Worm (Caenorhabditis elegans) whole organism, L3 larva: ENCODE results near the gene trk-1.

Source experiments
- R02D3.7 ChIP-seq: fragments of 150-350 bp; optimal IDR thresholded peaks from 2 replicates; lab custom pipeline; 2014; ENCODE audit warnings: missing biosample characterization, missing genetic modification characterization
- ZK546.5 ChIP-seq: sonication (generic microtip); optimal IDR thresholded peaks from 2 replicates; lab custom pipeline; 2017; ENCODE audit warnings: missing biosample characterization, missing genetic modification characterization
- aly-2 ChIP-seq: fragments of 150-350 bp; optimal IDR thresholded peaks from 2 replicates; lab custom pipeline; 2014; ENCODE audit warnings: missing biosample characterization, missing genetic modification characterization
- ama-1 ChIP-seq: fragments of 150-350 bp; optimal IDR thresholded peaks from 2 replicates; lab custom pipeline; 2018
- ceh-16 ChIP-seq: sonication (generic microtip); optimal IDR thresholded peaks from 2 replicates; lab custom pipeline; 2017; ENCODE audit warnings: missing biosample characterization, missing genetic modification characterization
- ceh-28 ChIP-seq: fragments of 150-350 bp; optimal IDR thresholded peaks from 2 replicates; lab custom pipeline; 2014; ENCODE audit warnings: missing biosample characterization, missing genetic modification reagents, missing genetic modification characterization
- ceh-9 ChIP-seq: sonication (generic microtip); optimal IDR thresholded peaks from 2 replicates; lab custom pipeline; 2018; ENCODE audit warnings: missing biosample characterization, missing genetic modification characterization
- daf-12 ChIP-seq: fragments of 150-350 bp; optimal IDR thresholded peaks from 2 replicates; lab custom pipeline; 2014; ENCODE audit warnings: missing biosample characterization, missing genetic modification reagents, missing genetic modification characterization
- egl-27 ChIP-seq: sonication (generic microtip); optimal IDR thresholded peaks from 4 replicates; lab custom pipeline; 2017; ENCODE audit warnings: missing biosample characterization, missing genetic modification reagents, missing genetic modification characterization
- elt-2 ChIP-seq: sonication (generic microtip); optimal IDR thresholded peaks from 2 replicates; lab custom pipeline; 2016; ENCODE audit warnings: missing genetic modification reagents, mild to moderate bottlenecking, missing genetic modification characterization, missing compliant biosample characterization
- elt-3 ChIP-seq, 3 experiments: fragments of 150-350 bp in 1 of 3; sonication (generic microtip) in 2 of 3; optimal IDR thresholded peaks; 2 replicates in 2 of 3; 4 replicates in 1 of 3; lab custom pipeline; 2014 to 2017; ENCODE audit warnings: missing biosample characterization in 3 of 3, missing genetic modification characterization in 3 of 3
- eor-1 ChIP-seq, 2 experiments: fragments of 150-350 bp; optimal IDR thresholded peaks; 2 replicates each; lab custom pipeline; 2014 to 2018; ENCODE audit warnings: missing biosample characterization in 2 of 2, missing genetic modification characterization in 2 of 2
- fos-1 ChIP-seq: fragments of 150-350 bp; optimal IDR thresholded peaks from 2 replicates; lab custom pipeline; 2014; ENCODE audit warnings: missing biosample characterization, missing genetic modification characterization
- hmg-11 ChIP-seq: sonication (generic microtip); optimal IDR thresholded peaks from 2 replicates; lab custom pipeline; 2016; ENCODE audit warnings: missing genetic modification characterization, missing compliant biosample characterization
- jun-1 ChIP-seq: fragments of 150-350 bp; optimal IDR thresholded peaks from 2 replicates; lab custom pipeline; 2014; ENCODE audit warnings: missing biosample characterization, missing genetic modification reagents, missing genetic modification characterization
- lin-15B ChIP-seq: fragments of 150-350 bp; optimal IDR thresholded peaks from 2 replicates; lab custom pipeline; 2014; ENCODE audit warnings: missing biosample characterization, missing genetic modification characterization
- lin-39 ChIP-seq: fragments of 150-350 bp; optimal IDR thresholded peaks from 2 replicates; lab custom pipeline; 2018; ENCODE audit warnings: missing biosample characterization, missing genetic modification reagents, missing genetic modification characterization
- lsy-12 ChIP-seq: sonication (generic microtip); optimal IDR thresholded peaks from 2 replicates; lab custom pipeline; 2016; ENCODE audit warnings: mild to moderate bottlenecking, missing genetic modification characterization, missing compliant biosample characterization
- mdl-1 ChIP-seq: fragments of 150-350 bp; optimal IDR thresholded peaks from 2 replicates; lab custom pipeline; 2014; ENCODE audit warnings: missing biosample characterization, missing genetic modification characterization
- mml-1 ChIP-seq: fragments of 150-350 bp; sonication (generic microtip); optimal IDR thresholded peaks from 3 replicates; lab custom pipeline; 2014; ENCODE audit warnings: missing biosample characterization, missing genetic modification characterization
- nfya-1 ChIP-seq: sonication (generic microtip); optimal IDR thresholded peaks from 2 replicates; lab custom pipeline; 2017; ENCODE audit warnings: missing genetic modification characterization, mild to moderate bottlenecking, missing compliant biosample characterization, antibody characterized with exemption, moderate library complexity; ENCODE audit not compliant: insufficient read depth
- nhr-12 ChIP-seq: fragments of 150-350 bp; optimal IDR thresholded peaks from 2 replicates; lab custom pipeline; 2014; ENCODE audit warnings: missing biosample characterization, missing genetic modification characterization
- nhr-25 ChIP-seq: sonication (generic microtip); optimal IDR thresholded peaks from 2 replicates; lab custom pipeline; 2017; ENCODE audit warnings: missing biosample characterization, missing genetic modification characterization
- nhr-67 ChIP-seq: fragments of 150-350 bp; optimal IDR thresholded peaks from 2 replicates; lab custom pipeline; 2014; ENCODE audit warnings: missing biosample characterization, missing genetic modification characterization
- nhr-76 ChIP-seq: fragments of 150-350 bp; sonication (generic microtip); optimal IDR thresholded peaks from 5 replicates; lab custom pipeline; 2014; ENCODE audit warnings: missing biosample characterization, missing genetic modification characterization
- pha-4 ChIP-seq: fragments of 150-350 bp; optimal IDR thresholded peaks from 2 replicates; lab custom pipeline; 2014; ENCODE audit warnings: missing biosample characterization, missing genetic modification reagents, missing genetic modification characterization
- pqm-1 ChIP-seq: fragments of 150-350 bp; optimal IDR thresholded peaks from 2 replicates; lab custom pipeline; 2017; ENCODE audit warnings: missing biosample characterization, missing genetic modification characterization, inconsistent platforms
- skn-1 ChIP-seq: fragments of 150-350 bp; optimal IDR thresholded peaks from 2 replicates; lab custom pipeline; 2014; ENCODE audit warnings: missing biosample characterization, missing genetic modification characterization
- snpc-4 ChIP-seq: fragments of 150-350 bp; optimal IDR thresholded peaks from 2 replicates; lab custom pipeline; 2014; ENCODE audit warnings: missing biosample characterization, missing genetic modification characterization
- tbx-2 ChIP-seq: sonication (generic microtip); optimal IDR thresholded peaks from 2 replicates; lab custom pipeline; 2016; ENCODE audit warnings: mild to moderate bottlenecking, missing genetic modification characterization, missing compliant biosample characterization
- unc-39 ChIP-seq: sonication (generic microtip); optimal IDR thresholded peaks from 4 replicates; lab custom pipeline; 2017; ENCODE audit warnings: missing biosample characterization, missing genetic modification characterization
- zag-1 ChIP-seq: fragments of 150-350 bp; optimal IDR thresholded peaks from 2 replicates; lab custom pipeline; 2014; ENCODE audit warnings: missing biosample characterization, missing genetic modification characterization
- ztf-11 ChIP-seq: fragments of 150-350 bp; optimal IDR thresholded peaks from 2 replicates; lab custom pipeline; 2014; ENCODE audit warnings: missing biosample characterization, missing genetic modification characterization
- ztf-4 ChIP-seq: fragments of 150-350 bp; optimal IDR thresholded peaks from 2 replicates; lab custom pipeline; 2014; ENCODE audit warnings: missing biosample characterization, missing genetic modification characterization

trk-1 gene

DNA sequence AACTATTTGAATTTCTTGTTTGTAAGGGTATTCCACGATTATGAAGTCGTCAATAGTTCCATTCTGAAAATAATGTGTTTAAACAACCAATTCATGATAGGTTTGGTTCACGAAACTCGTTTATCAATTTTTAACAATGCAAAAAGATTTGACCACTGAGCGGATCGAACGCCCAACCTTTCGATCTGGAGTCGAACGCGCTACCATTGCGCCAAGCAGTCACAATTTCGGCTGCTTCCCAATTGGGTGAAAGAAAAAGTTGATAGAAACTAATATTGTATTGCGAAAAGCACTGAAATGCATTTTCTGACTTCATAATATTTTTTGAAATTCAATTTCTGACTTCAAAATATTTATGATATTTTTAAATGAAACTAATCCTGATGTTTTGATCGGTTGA lies 5.8 kb downstream of the trk-1 start:
- TF ChIP-seq hmg-11 (tag; lab: Kevin White, UChicago) (peak; percentile 11), nfya-1 (tag; lab: Kevin White, UChicago) (no peak)
- TF ChIP-seq, all 47 proteins: peak for 1

DNA sequence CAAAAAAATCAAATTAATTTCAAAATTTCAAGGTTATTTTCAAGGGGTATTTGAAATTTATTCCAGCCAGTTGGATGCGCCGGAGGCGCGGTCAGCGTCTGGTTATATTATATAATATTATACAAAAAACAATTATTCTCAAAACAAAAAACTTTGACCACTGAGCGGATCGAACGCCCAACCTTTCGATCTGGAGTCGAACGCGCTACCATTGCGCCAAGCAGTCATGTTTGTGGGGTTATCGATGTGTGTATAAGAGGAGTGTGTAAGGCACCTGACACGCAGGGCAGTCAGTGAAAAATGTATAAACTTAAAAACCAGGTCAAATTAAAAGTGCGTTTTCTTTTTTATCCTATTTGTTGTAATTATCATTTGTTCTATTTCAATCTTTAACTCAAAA lies 6.7 kb downstream of the trk-1 start:
- TF ChIP-seq pha-4 (tag; lab: Kevin White, UChicago) = peak; percentile 33
- no peak for TF ChIP-seq nhr-25 (tag; lab: Kevin White, UChicago)
- TF ChIP-seq, all 47 proteins: peak for 1

DNA sequence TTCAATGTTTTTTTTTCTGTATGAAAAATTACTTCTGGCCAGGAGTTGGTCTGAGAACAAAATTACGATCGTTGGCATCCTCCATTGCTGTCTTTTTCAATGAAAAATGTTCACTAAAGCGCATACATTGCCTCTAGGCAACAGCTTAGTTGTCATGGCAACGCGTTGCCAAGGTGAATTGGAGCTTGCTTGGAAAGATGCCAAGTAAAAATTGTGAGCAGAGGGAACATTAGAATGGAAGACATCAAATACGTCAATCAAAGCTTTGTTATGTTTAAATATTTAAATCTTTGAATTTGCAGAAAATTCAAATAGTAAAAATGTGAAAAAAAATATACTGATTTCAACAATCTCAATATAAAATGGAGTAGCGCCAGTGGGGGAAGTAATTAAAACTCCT lies 10.7 kb downstream of the trk-1 start, which contains the start of gene dylt-2:
Gene dylt-2 (minus strand): TSS at position 101 of the 400 bp plus-strand sequence.
- TF ChIP-seq mml-1 (tag; lab: Kevin White, UChicago) = no peak
- no peak for TF ChIP-seq daf-12
- TF ChIP-seq mdl-1 = no peak
- no peak for TF ChIP-seq elt-3 (tag; optimal IDR thresholded peaks at IDR 0.05; lab: Kevin White, UChicago)
- TF ChIP-seq lsy-12 = no peak
- TF ChIP-seq jun-1 = no peak
- no peak for TF ChIP-seq eor-1 (tag; optimal IDR thresholded peaks at IDR 0.05; lab: Kevin White, UChicago)
- no peak for TF ChIP-seq ZK546.5 (tag; lab: Kevin White, UChicago)
- no peak for TF ChIP-seq nhr-76
- TF ChIP-seq unc-39 (tag; lab: Kevin White, UChicago) = no peak
- no peak for TF ChIP-seq tbx-2 (tag; lab: Kevin White, UChicago)
- no peak for TF ChIP-seq nhr-25 (tag; lab: Kevin White, UChicago)
- TF ChIP-seq ama-1 (lab: Kevin White, UChicago) = no peak
- TF ChIP-seq snpc-4 = no peak
- no peak for TF ChIP-seq aly-2 (tag; lab: Kevin White, UChicago)
- TF ChIP-seq lin-39 (tag; lab: Kevin White, UChicago) = no peak
- TF ChIP-seq ztf-4 = no peak
- TF ChIP-seq elt-2 (tag; lab: Kevin White, UChicago) = no peak
- no peak for TF ChIP-seq lin-15B (tag; lab: Kevin White, UChicago)

DNA sequence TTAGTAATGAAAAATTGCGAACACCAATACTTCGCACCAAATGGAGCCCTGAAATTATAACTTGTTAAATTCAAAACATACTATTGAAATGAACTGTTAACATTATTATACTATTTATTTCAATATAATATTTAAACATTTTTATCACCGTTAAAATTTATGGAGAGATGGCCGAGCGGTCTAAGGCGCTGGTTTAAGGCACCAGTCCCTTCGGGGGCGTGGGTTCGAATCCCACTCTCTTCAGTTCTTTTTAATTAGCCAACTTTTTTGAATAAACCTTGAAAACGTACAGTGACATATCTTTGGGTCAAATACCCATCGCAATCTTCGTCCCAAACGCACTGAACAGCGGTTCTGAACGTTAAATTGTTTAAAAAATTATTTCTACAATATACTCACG lies 11.4 kb downstream of the trk-1 start:
- TF ChIP-seq elt-2 (tag; lab: Kevin White, UChicago) (peak; percentile 1), zag-1 (tag; lab: Kevin White, UChicago) (no peak)

DNA sequence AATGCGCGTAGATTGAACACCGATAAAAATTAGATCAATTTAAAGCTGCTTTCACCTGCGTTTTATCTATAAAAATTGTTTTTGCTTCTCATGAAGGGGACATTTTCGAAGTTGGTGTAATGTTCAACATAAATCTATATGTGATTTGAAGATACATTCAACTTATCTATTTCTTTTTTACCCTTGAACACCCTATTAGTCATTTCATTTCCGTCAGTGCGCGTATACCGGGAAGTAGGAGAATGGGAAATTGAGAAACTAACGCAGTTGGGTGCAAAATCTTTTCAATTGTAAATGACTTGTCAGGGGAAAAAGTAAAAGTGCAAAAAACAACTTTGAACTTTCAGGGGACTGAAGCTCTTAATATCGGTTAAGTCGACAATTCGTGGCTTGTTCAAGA lies 15.8 kb downstream of the trk-1 start:
- TF ChIP-seq ceh-28 (tag; lab: Kevin White, UChicago) = peak; percentile 1
- TF ChIP-seq ztf-11 (tag; lab: Kevin White, UChicago) = no peak
- peak; percentile 15 for TF ChIP-seq nhr-25 (tag; lab: Kevin White, UChicago)
- TF ChIP-seq pqm-1 (tag; lab: Kevin White, UChicago) = no peak

DNA sequence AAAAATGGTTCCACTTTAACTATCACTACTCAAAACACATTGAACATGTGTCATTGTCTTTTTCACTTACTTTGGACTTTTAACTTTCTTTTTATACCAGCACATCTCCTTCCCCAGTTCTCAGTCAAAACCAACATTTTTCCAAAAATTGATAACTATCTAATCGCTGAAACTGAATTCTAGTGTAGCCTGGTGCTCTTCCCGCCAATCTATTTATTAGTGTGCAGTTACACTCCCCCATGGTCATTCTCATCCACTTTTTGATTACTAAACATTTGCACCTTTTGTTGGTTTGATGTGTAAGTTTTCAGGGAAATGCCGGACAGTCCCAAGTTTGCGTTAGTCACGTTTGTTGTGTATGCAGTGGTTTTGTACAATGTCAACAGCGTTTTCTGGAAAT lies 16.5 kb downstream of the trk-1 start:
- TF ChIP-seq pqm-1 (tag; lab: Kevin White, UChicago) (peak; percentile 69), lin-39 (tag; lab: Kevin White, UChicago) (no peak), elt-2 (tag; lab: Kevin White, UChicago) (peak; percentile 65)

DNA sequence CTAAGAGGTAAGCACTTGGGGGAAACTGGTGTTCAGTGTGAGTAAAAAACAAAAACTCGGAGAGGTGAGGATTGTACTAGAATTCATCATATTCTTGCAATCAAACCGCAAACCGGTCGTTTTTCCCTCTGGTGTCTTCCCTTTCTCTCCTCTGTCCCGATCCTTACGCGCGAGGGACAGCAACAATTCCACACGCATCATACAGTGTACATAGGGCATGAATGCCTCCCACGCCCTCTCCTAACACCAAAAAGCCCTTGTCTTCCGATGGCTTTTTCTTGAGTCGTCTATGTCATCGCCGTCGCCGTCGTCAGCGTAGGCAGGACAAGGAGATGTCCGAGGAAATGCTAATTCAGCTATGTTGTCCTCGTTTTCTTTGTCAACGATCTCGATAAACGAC lies 17.3 kb downstream of the trk-1 start:
- no peak for TF ChIP-seq pha-4 (tag; lab: Kevin White, UChicago)
- TF ChIP-seq jun-1 = no peak
- TF ChIP-seq zag-1 (tag; lab: Kevin White, UChicago) = no peak
- no peak for TF ChIP-seq nhr-67
- TF ChIP-seq, all 47 proteins: peak for 0

DNA sequence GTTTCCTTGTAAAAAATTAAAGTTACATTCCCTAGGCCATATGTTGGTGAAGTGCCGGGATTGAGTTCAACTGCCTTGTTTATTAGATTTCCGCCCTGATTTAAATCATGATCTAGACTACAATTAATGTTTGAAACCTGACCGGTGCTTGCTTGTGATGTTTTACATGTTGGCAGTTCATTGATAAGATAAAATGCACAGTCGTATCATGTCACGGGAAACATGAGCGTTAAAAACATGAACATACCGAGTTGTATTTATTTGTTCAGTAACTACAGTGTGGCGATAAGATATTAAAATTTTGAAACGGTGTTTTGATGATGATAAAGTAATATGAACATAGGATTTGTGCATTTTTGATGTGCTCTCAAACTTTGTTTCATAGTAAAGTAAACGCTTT lies 18.4 kb downstream of the trk-1 start:
- no peak for TF ChIP-seq eor-1 (tag; optimal IDR thresholded peaks at IDR 0.05; lab: Kevin White, UChicago)
- TF ChIP-seq R02D3.7 = no peak
- TF ChIP-seq pha-4 (tag; lab: Kevin White, UChicago) = peak; percentile 74
- TF ChIP-seq nhr-12 (tag; lab: Kevin White, UChicago) = no peak
- no peak for TF ChIP-seq ceh-16
- TF ChIP-seq fos-1 (tag; lab: Kevin White, UChicago) = no peak
- TF ChIP-seq egl-27 (tag; lab: Kevin White, UChicago) = no peak
- TF ChIP-seq ceh-9 (tag; lab: Kevin White, UChicago) = no peak
- no peak for TF ChIP-seq lin-15B (tag; lab: Kevin White, UChicago)
- TF ChIP-seq skn-1 (tag; lab: Kevin White, UChicago) = peak; percentile 2
- no peak for TF ChIP-seq mdl-1
- peak; percentile 67 for TF ChIP-seq jun-1
- no peak for TF ChIP-seq elt-3 (tag; optimal IDR thresholded peaks at IDR 0.05; lab: Kevin White, UChicago)
- peak; percentile 96 for TF ChIP-seq elt-2 (tag; lab: Kevin White, UChicago)
- no peak for TF ChIP-seq mml-1 (tag; lab: Kevin White, UChicago)
- peak; percentile 96 for TF ChIP-seq pqm-1 (tag; lab: Kevin White, UChicago)
- no peak for TF ChIP-seq lsy-12
